Worm (Caenorhabditis elegans) whole organism, L4 larva: Measurements from ENCODE around the gene C24H11.5.
"Not testable (repeated sequence)": the region's sequence is repeated elsewhere in the genome, so short reads cannot be mapped to it uniquely, and the experiment has no call there.

Experiments used
- F37D6.2 ChIP-seq: sonication (generic microtip); optimal IDR thresholded peaks from 2 replicates; lab custom pipeline; 2016; ENCODE audit warnings: mild to moderate bottlenecking, missing genetic modification characterization, missing compliant biosample characterization
- T26A8.4 ChIP-seq: fragments of 200-800 bp; sonication (Bioruptor generic); IDR thresholded peaks from 2 replicates; pipeline ENCODE4 v1.3.6; 2022; ENCODE audit warnings: missing genetic modification characterization, missing compliant biosample characterization
- Y105C5A.15 ChIP-seq: fragments of 200-800 bp; sonication (Bioruptor generic); IDR thresholded peaks from 2 replicates; pipeline ENCODE4 v1.3.6; 2022; ENCODE audit warnings: missing genetic modification characterization, missing compliant biosample characterization
- ZK546.5 ChIP-seq, 2 experiments: sonication (generic microtip); optimal IDR thresholded peaks; 2 replicates each; lab custom pipeline; 2017; ENCODE audit warnings: missing biosample characterization in 2 of 2, missing genetic modification characterization in 2 of 2
- aha-1 ChIP-seq: fragments of 150-350 bp; peaks from one replicate; lab custom pipeline; 2014; ENCODE audit warnings: missing biosample characterization, missing genetic modification characterization
- arid-1 ChIP-seq: fragments of 200-800 bp; sonication (Bioruptor generic); conservative IDR thresholded peaks from 2 replicates; pipeline ENCODE4 v1.3.6; 2022; ENCODE audit warnings: missing genetic modification reagents, missing genetic modification characterization, missing compliant biosample characterization
- ceh-44 ChIP-seq: fragments of 200-800 bp; sonication (Bioruptor generic); IDR thresholded peaks from 2 replicates; pipeline ENCODE4 v1.3.6; 2022; ENCODE audit warnings: missing genetic modification reagents, missing genetic modification characterization, missing compliant biosample characterization
- ceh-62 ChIP-seq: sonication (generic microtip); optimal IDR thresholded peaks from 2 replicates; lab custom pipeline; 2017; ENCODE audit warnings: missing biosample characterization, missing genetic modification characterization
- ceh-82 ChIP-seq: sonication (generic microtip); optimal IDR thresholded peaks from 2 replicates; lab custom pipeline; 2017; ENCODE audit warnings: missing biosample characterization, missing genetic modification characterization
- ces-1 ChIP-seq: fragments of 150-350 bp; sonication (generic microtip); optimal IDR thresholded peaks from 4 replicates; lab custom pipeline; 2014; ENCODE audit warnings: missing biosample characterization, missing genetic modification reagents, missing genetic modification characterization
- dve-1 ChIP-seq: sonication (generic microtip); optimal IDR thresholded peaks from 2 replicates; lab custom pipeline; 2017; ENCODE audit warnings: antibody characterized with exemption, mild to moderate bottlenecking, missing genetic modification characterization, missing compliant biosample characterization; ENCODE audit not compliant: insufficient read depth
- hif-1 ChIP-seq, 2 experiments: sonication (generic microtip); optimal IDR thresholded peaks; 2 replicates each; lab custom pipeline; 2016 to 2017; ENCODE audit warnings: missing compliant biosample characterization in 2 of 2, missing genetic modification characterization in 2 of 2, missing genetic modification reagents in 2 of 2, missing genotype in 2 of 2, mild to moderate bottlenecking in 1 of 2
- hlh-30 ChIP-seq: sonication (generic microtip); optimal IDR thresholded peaks from 2 replicates; lab custom pipeline; 2017; ENCODE audit warnings: antibody characterized with exemption, mild to moderate bottlenecking, missing genetic modification characterization, missing compliant biosample characterization; ENCODE audit not compliant: insufficient read depth
- lim-7 ChIP-seq: fragments of 200-800 bp; sonication (Bioruptor generic); IDR thresholded peaks from 2 replicates; pipeline ENCODE4 v1.3.6; 2022; ENCODE audit warnings: missing genetic modification characterization, missing compliant biosample characterization
- lin-1 ChIP-seq: fragments of 200-800 bp; sonication (Bioruptor generic); IDR thresholded peaks from 2 replicates; pipeline ENCODE4 v1.3.6; 2022; ENCODE audit warnings: missing genetic modification reagents, missing genetic modification characterization, missing compliant biosample characterization
- lin-15B ChIP-seq: fragments of 150-350 bp; sonication (generic microtip); optimal IDR thresholded peaks from 3 replicates; lab custom pipeline; 2014; ENCODE audit warnings: missing biosample characterization, missing genetic modification characterization
- lin-29 ChIP-seq: fragments of 200-800 bp; sonication (Bioruptor generic); IDR thresholded peaks from 2 replicates; pipeline ENCODE4 v1.3.6; 2022; ENCODE audit warnings: missing genetic modification reagents, missing genetic modification characterization, missing compliant biosample characterization
- lin-38 ChIP-seq: fragments of 200-800 bp; sonication (Bioruptor generic); IDR thresholded peaks from 2 replicates; pipeline ENCODE4 v1.3.6; 2022; ENCODE audit warnings: missing genetic modification reagents, missing genetic modification characterization, missing compliant biosample characterization
- lin-39 ChIP-seq: fragments of 150-350 bp; optimal IDR thresholded peaks from 2 replicates; lab custom pipeline; 2014; ENCODE audit warnings: missing biosample characterization, missing genetic modification reagents, missing genetic modification characterization
- mep-1 ChIP-seq: fragments of 150-350 bp; sonication (generic microtip); optimal IDR thresholded peaks from 3 replicates; lab custom pipeline; 2014; ENCODE audit warnings: missing biosample characterization, missing genetic modification characterization
- nhr-102 ChIP-seq: sonication (generic microtip); optimal IDR thresholded peaks from 2 replicates; lab custom pipeline; 2016; ENCODE audit warnings: mild to moderate bottlenecking, missing genetic modification characterization, moderate library complexity, missing compliant biosample characterization
- nhr-41 ChIP-seq: fragments of 200-800 bp; sonication (Bioruptor generic); IDR thresholded peaks from 2 replicates; pipeline ENCODE4 v1.3.6; 2022; ENCODE audit warnings: missing genetic modification reagents, missing genetic modification characterization, missing compliant biosample characterization
- set-16 ChIP-seq: fragments of 200-800 bp; sonication (Bioruptor generic); IDR thresholded peaks from 2 replicates; pipeline ENCODE4 v1.3.6; 2022; ENCODE audit warnings: missing genetic modification reagents, missing genetic modification characterization, missing compliant biosample characterization
- snpc-4 ChIP-seq: fragments of 150-350 bp; optimal IDR thresholded peaks from 2 replicates; lab custom pipeline; 2014; ENCODE audit warnings: missing biosample characterization, missing genetic modification characterization
- spr-1 ChIP-seq: sonication (generic microtip); optimal IDR thresholded peaks from 2 replicates; lab custom pipeline; 2016; ENCODE audit warnings: mild to moderate bottlenecking, missing genetic modification characterization, missing compliant biosample characterization
- unc-130 ChIP-seq: sonication (generic microtip); optimal IDR thresholded peaks from 2 replicates; lab custom pipeline; 2016; ENCODE audit warnings: missing genetic modification reagents, missing genetic modification characterization, missing compliant biosample characterization
- zip-11 ChIP-seq: fragments of 200-800 bp; sonication (Bioruptor generic); IDR thresholded peaks from 2 replicates; pipeline ENCODE4 v1.3.6; 2022; ENCODE audit warnings: missing genetic modification characterization, missing compliant biosample characterization
- ztf-7 ChIP-seq: fragments of 150-350 bp; optimal IDR thresholded peaks from 2 replicates; lab custom pipeline; 2014; ENCODE audit warnings: missing biosample characterization, missing genetic modification characterization

Gene C24H11.5

DNA sequence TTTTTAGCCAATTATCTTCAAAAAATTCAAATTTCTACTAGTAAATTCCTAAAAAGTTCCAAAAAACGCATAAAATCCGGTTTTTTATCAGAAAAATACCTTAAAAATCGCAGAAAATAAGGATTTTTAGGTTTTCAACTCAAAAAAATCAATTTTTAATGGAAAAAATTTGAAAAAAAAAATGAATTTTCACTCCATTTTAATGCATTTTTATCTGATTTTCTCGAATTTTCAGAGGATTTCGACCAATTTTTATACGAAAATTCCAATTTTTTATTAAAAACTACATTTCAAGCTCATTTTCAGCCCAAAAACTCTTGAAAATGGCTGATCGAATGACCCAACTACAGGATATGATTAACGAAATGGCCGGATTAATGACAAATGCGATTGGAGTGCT is 2.7 kb upstream of the C24H11.5 start, which contains the start of gene mdt-21:
Gene mdt-21, plus strand, starts transcription at position 301 of the 400 bp plus-strand sequence.
- TF ChIP-seq lin-39 (tag; lab: Kevin White, UChicago): no peak
- TF ChIP-seq aha-1 (tag; lab: Kevin White, UChicago): peak; percentile 52
- TF ChIP-seq hlh-30 (tag; lab: Kevin White, UChicago): no peak
- no peak for TF ChIP-seq arid-1

- TF ChIP-seq aha-1 (tag; lab: Kevin White, UChicago): peak; percentile 58
- no peak for TF ChIP-seq dve-1 (tag; lab: Kevin White, UChicago)
Measured at ce11 chrIII:11781800-11782199, 1.8 kb downstream of the C24H11.5 start, which contains the start of gene srd-74. srd-74 (plus strand) TSS chrIII:11782100.

DNA sequence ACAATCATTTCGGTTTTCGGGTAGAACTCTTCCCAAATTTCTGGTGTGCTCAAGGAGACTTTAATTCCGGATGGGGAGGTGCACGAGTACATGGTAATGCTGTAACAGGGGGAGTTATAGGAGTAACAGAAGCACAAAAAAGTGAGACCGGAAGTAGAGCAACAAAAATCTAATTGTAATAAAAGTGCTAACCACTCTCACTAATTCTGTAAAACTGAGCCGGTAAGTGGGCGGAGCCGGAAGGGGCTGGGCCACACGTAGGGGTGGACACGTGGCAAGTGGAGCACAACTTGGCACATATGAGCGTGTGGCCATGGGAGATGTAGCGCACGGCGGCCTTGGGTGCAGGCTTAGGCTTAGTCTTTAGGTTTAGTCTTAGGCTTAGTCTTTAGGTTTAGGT is 5.9 kb downstream of the C24H11.5 start, which contains the start of gene tbx-38:
Gene tbx-38, minus strand, starts transcription at position 101 of the 400 bp plus-strand sequence.
- TF ChIP-seq ceh-82 (tag; lab: Kevin White, UChicago) (no peak), unc-130 (GFP tag; lab: Kevin White, UChicago) (no peak), ZK546.5 (tag; optimal IDR thresholded peaks at IDR 0.05; lab: Kevin White, UChicago) (no peak), ces-1 (GFP tag; lab: Kevin White, UChicago) (no peak), nhr-41 (GFP tag; lab: Robert Waterston, UW) (no peak), lim-7 (GFP tag; lab: Robert Waterston, UW) (0 out of 2 replicates have a peak, but pooled peaks have one; percentile 39)

DNA sequence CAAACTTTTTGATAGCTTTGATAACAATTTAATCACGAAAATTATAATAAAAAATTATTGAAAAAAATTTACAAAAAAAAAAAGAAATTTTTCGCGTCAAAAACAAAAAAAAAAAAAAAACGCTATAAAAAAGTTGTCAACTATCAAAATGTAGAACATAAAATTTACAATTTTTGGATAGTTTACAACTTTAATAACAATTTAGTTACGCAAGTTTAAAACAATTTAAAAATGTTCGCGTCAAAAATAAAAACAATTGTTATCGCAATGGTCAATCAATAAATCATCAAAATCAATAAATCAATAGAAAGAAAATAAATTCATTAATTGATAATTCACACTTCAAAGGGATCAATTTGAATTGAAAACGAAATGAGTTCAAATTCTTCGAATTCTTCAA is 7.3 kb downstream of the C24H11.5 start, which contains the start of gene C24H11.1:
Gene C24H11.1, plus strand, starts transcription at position 301 of the 400 bp plus-strand sequence.
- not testable (repeated sequence) for TF ChIP-seq lin-38 (GFP tag; lab: Robert Waterston, UW); hlh-30 (tag; lab: Kevin White, UChicago); lin-1 (GFP tag; lab: Robert Waterston, UW)

DNA sequence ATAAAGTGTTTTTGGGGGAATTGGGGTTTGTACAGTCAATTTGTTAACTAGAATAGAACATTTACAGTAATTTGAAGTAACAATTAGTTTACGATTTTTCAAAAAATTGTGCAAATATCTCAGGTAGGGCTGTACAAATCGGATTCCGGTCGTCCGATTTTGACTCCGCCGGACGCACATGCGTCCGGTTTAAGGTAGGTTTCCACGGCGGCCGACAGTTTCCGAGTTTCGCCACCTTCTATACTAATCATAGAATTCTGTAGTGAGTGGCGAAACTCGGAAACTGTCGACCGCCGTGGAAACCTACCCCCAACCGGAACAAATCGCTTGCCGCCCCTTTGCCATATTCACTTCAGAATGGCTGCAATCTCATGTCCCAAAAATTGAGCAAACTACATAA is 9.4 kb downstream of the C24H11.5 start:
- TF ChIP-seq set-16 (GFP tag; lab: Robert Waterston, UW) (no peak), mep-1 (tag; lab: Kevin White, UChicago) (no peak), ceh-62 (no peak), lin-38 (GFP tag; lab: Robert Waterston, UW) (no peak), lin-15B (tag; lab: Kevin White, UChicago) (no peak), lim-7 (GFP tag; lab: Robert Waterston, UW) (no peak), snpc-4 (tag; lab: Kevin White, UChicago) (no peak), F37D6.2 (tag; lab: Kevin White, UChicago) (no peak), lin-29 (GFP tag; lab: Robert Waterston, UW) (no peak), ces-1 (GFP tag; lab: Kevin White, UChicago) (no peak), zip-11 (GFP tag; lab: Robert Waterston, UW) (no peak), nhr-102 (tag; lab: Kevin White, UChicago) (no peak), Y105C5A.15 (GFP tag; lab: Robert Waterston, UW) (no peak), hif-1 (tag; optimal IDR thresholded peaks at IDR 0.05; lab: Kevin White, UChicago) (no peak), T26A8.4 (no peak), aha-1 (tag; lab: Kevin White, UChicago) (no peak), spr-1 (no peak), ztf-7 (tag; lab: Kevin White, UChicago) (no peak), unc-130 (GFP tag; lab: Kevin White, UChicago) (no peak), ceh-44 (GFP tag; lab: Robert Waterston, UW) (no peak)
